Fruit fly (Drosophila melanogaster) whole organism, pupa: ENCODE measurements around the gene CG4462.

ENCODE experiments used
- CG14655 ChIP-seq: fragments of 200-800 bp; sonication (Bioruptor generic); optimal IDR thresholded peaks from 3 replicates; lab custom pipeline; 2017; ENCODE audit warnings: mild to moderate bottlenecking, missing biosample characterization, missing genetic modification reagents, missing genetic modification characterization
- CG34367 ChIP-seq: fragments of 200-800 bp; sonication (Bioruptor generic); optimal IDR thresholded peaks from 2 replicates; lab custom pipeline; 2018; ENCODE audit warnings: missing biosample characterization, mild to moderate bottlenecking, missing genetic modification characterization

- TF ChIP-seq CG14655 (GFP tag; lab: Kevin White, UChicago) (no peak), CG34367 (tag; lab: Kevin White, UChicago) (no peak)
These were observed 17.1 kb upstream of the CG4462 start, which contains the start of gene CG46042 for dm6 chr3R:19942312-19942711.
